Fruit fly (Drosophila melanogaster): Measurements from ENCODE around the gene mthl2.

Gene mthl2

dm6 chr3L:5610582-5610981, 6.0 kb downstream of the mthl2 start (continued):
- TF ChIP-seq dac (GFP tag; optimal IDR thresholded peaks at IDR 0.05), result no peak
- TF ChIP-seq Eip93F (GFP tag; optimal IDR thresholded peaks at IDR 0.05), result no peak
- no peak for TF ChIP-seq CG34406 (GFP tag; optimal IDR thresholded peaks at IDR 0.05)
- TF ChIP-seq CG11762 (GFP tag; optimal IDR thresholded peaks at IDR 0.05; ENCODE audit: insufficient read depth), result no peak
- TF ChIP-seq CG3032 (tag; optimal IDR thresholded peaks at IDR 0.05), result no peak
- TF ChIP-seq Smox (GFP tag; optimal IDR thresholded peaks at IDR 0.05), result no peak
- TF ChIP-seq Met (GFP tag; optimal IDR thresholded peaks at IDR 0.05), result no peak
- TF ChIP-seq CG11294 (GFP tag; IDR thresholded peaks at IDR 0.05), result no peak
- TF ChIP-seq CG9139 (GFP tag; optimal IDR thresholded peaks at IDR 0.05), result no peak
- no peak for TF ChIP-seq CG16779 (tag; optimal IDR thresholded peaks at IDR 0.05)
- TF ChIP-seq net (GFP tag; optimal IDR thresholded peaks at IDR 0.05), result no peak
- no peak for TF ChIP-seq acj6 (GFP tag; optimal IDR thresholded peaks at IDR 0.05)
- TF ChIP-seq Gug (GFP tag; IDR thresholded peaks at IDR 0.05), result no peak
- no peak for TF ChIP-seq CG6163 (GFP tag; IDR thresholded peaks at IDR 0.05)
- TF ChIP-seq fd59A (GFP tag; optimal IDR thresholded peaks at IDR 0.05), result no peak
- peak; percentile 15 for TF ChIP-seq Eip75B (GFP tag; optimal IDR thresholded peaks at IDR 0.05)
- TF ChIP-seq CG7368 (GFP tag; optimal IDR thresholded peaks at IDR 0.05), result no peak
- no peak for TF ChIP-seq fd85E (GFP tag; optimal IDR thresholded peaks at IDR 0.05)

- TF ChIP-seq CG6792 (GFP tag; optimal IDR thresholded peaks at IDR 0.05), result peak; percentile 91
- TF ChIP-seq eg (GFP tag; IDR thresholded peaks at IDR 0.05), result peak; percentile 96
- peak; percentile 53 for TF ChIP-seq fd59A (GFP tag; optimal IDR thresholded peaks at IDR 0.05)
- peak; percentile 95 for TF ChIP-seq CG6854 (GFP tag; optimal IDR thresholded peaks at IDR 0.05)
- TF ChIP-seq svp (GFP tag), result peak; percentile 99
- peak; percentile 98 for TF ChIP-seq Eip78C (GFP tag)
- peak; percentile 94 for TF ChIP-seq achi (GFP tag; optimal IDR thresholded peaks at IDR 0.05)
- TF ChIP-seq CG8319 (GFP tag; optimal IDR thresholded peaks at IDR 0.05), result peak; percentile 67
- peak; percentile 60 for TF ChIP-seq CG9139 (GFP tag; optimal IDR thresholded peaks at IDR 0.05)
- peak; percentile 87 for TF ChIP-seq CG8632 (GFP tag; optimal IDR thresholded peaks at IDR 0.05)
- TF ChIP-seq CG7368 (GFP tag; optimal IDR thresholded peaks at IDR 0.05), result peak; percentile 83
- peak; percentile 75 to 76 for TF ChIP-seq ss (GFP tag; optimal IDR thresholded peaks at IDR 0.05)
- peak; percentile 67; the same call in 1 of the 2 replicates for TF ChIP-seq CG11294 (GFP tag; IDR thresholded peaks at IDR 0.05)
- peak; percentile 93 for TF ChIP-seq CG6163 (GFP tag; IDR thresholded peaks at IDR 0.05)
- TF ChIP-seq Ets96B (tag; optimal IDR thresholded peaks at IDR 0.05), result peak; percentile 82
- TF ChIP-seq Hr39 (GFP tag; optimal IDR thresholded peaks at IDR 0.05), result peak; percentile 91
- TF ChIP-seq dsx (GFP tag; optimal IDR thresholded peaks at IDR 0.05; ENCODE audit: poor library complexity, severe bottlenecking), result peak; percentile 83
- peak; percentile 92 for TF ChIP-seq acj6 (GFP tag; optimal IDR thresholded peaks at IDR 0.05)
- TF ChIP-seq CG3032 (tag; optimal IDR thresholded peaks at IDR 0.05), result peak; percentile 81
- peak; percentile 72 for TF ChIP-seq fd85E (GFP tag; optimal IDR thresholded peaks at IDR 0.05)
- TF ChIP-seq CG32006 (GFP tag; optimal IDR thresholded peaks at IDR 0.05), result peak; percentile 96
- peak; percentile 98 for TF ChIP-seq CG15336 (GFP tag; IDR thresholded peaks at IDR 0.05)
- peak; percentile 98 for TF ChIP-seq CG8119 (GFP tag; IDR thresholded peaks at IDR 0.05)
- TF ChIP-seq Met (GFP tag; optimal IDR thresholded peaks at IDR 0.05), result peak; percentile 97
- peak; percentile 95 for TF ChIP-seq topi (GFP tag; optimal IDR thresholded peaks at IDR 0.05)
- TF ChIP-seq CG11762 (GFP tag; optimal IDR thresholded peaks at IDR 0.05; ENCODE audit: insufficient read depth), result peak; percentile 80
- peak; percentile 66 for TF ChIP-seq CG1621 (tag; optimal IDR thresholded peaks at IDR 0.05)
- TF ChIP-seq Hr38 (GFP tag; optimal IDR thresholded peaks at IDR 0.05), result no peak
- peak; percentile 95 for TF ChIP-seq Smox (GFP tag; optimal IDR thresholded peaks at IDR 0.05)
- peak; percentile 90 for TF ChIP-seq CG10631 (GFP tag; optimal IDR thresholded peaks at IDR 0.05)
- TF ChIP-seq pdm3 (GFP tag; optimal IDR thresholded peaks at IDR 0.05), result peak; percentile 91
- TF ChIP-seq CG34406 (GFP tag; optimal IDR thresholded peaks at IDR 0.05), result peak; percentile 93
- peak; percentile 91 for TF ChIP-seq Gug (GFP tag; IDR thresholded peaks at IDR 0.05)
- peak; percentile 84 for TF ChIP-seq dac (GFP tag; optimal IDR thresholded peaks at IDR 0.05)
- peak; percentile 71 for TF ChIP-seq spab (GFP tag; optimal IDR thresholded peaks at IDR 0.05)
- TF ChIP-seq net (GFP tag; optimal IDR thresholded peaks at IDR 0.05), result peak; percentile 92
- peak; percentile 98 for TF ChIP-seq esn (GFP tag; optimal IDR thresholded peaks at IDR 0.05)
- TF ChIP-seq salr (GFP tag; optimal IDR thresholded peaks at IDR 0.05), result peak; percentile 26 to 94
- TF ChIP-seq Sox14 (GFP tag; optimal IDR thresholded peaks at IDR 0.05), result peak; percentile 92
- TF ChIP-seq Sox102F (GFP tag; optimal IDR thresholded peaks at IDR 0.05), result peak; percentile 97
- TF ChIP-seq lz (GFP tag; optimal IDR thresholded peaks at IDR 0.05), result peak; percentile 95
- TF ChIP-seq cyc (GFP tag; optimal IDR thresholded peaks at IDR 0.05), result peak; percentile 92
- TF ChIP-seq Eip75B (GFP tag; optimal IDR thresholded peaks at IDR 0.05), result peak; percentile 91
- peak; percentile 73 for TF ChIP-seq CG10669 (GFP tag; optimal IDR thresholded peaks at IDR 0.05)
- peak; percentile 96 for TF ChIP-seq Hr4 (GFP tag; optimal IDR thresholded peaks at IDR 0.05)
Observed at dm6 chr3L:5611732-5612250, 7.2 kb downstream of the mthl2 start.
